Fruit fly (Drosophila melanogaster) whole organism, prepupa: Measurements from ENCODE around the gene CG6847.

Experiments
- Blimp-1 ChIP-seq: fragments of 200-800 bp; sonication (Bioruptor generic); optimal IDR thresholded peaks from 3 replicates; lab custom pipeline; 2017; ENCODE audit warnings: missing biosample characterization, missing genetic modification characterization, mild to moderate bottlenecking, moderate library complexity, missing genetic modification reagents
- CG10631 ChIP-seq: fragments of 200-800 bp; sonication (Bioruptor generic); optimal IDR thresholded peaks from 2 replicates; lab custom pipeline; 2016; ENCODE audit warnings: missing biosample characterization, missing genetic modification characterization
- CG10669 ChIP-seq: fragments of 200-800 bp; sonication (Bioruptor generic); optimal IDR thresholded peaks from 3 replicates; lab custom pipeline; 2018; ENCODE audit warnings: missing biosample characterization, mild to moderate bottlenecking, missing genetic modification characterization, moderate library complexity
- CG11294 ChIP-seq: fragments of 200-800 bp; sonication (Bioruptor generic); IDR thresholded peaks from 2 replicates; pipeline ENCODE4 v1.3.6; 2022; ENCODE audit warnings: missing biosample characterization, missing genetic modification characterization
- CG11762 ChIP-seq: fragments of 200-800 bp; sonication (Bioruptor generic); optimal IDR thresholded peaks from 3 replicates; lab custom pipeline; 2016; ENCODE audit warnings: missing biosample characterization, missing genetic modification characterization; ENCODE audit not compliant: insufficient read depth
- CG11902 ChIP-seq: fragments of 200-800 bp; sonication (Bioruptor generic); optimal IDR thresholded peaks from 3 replicates; lab custom pipeline; 2016; ENCODE audit warnings: missing biosample characterization, missing genetic modification characterization
- CG15336 ChIP-seq: fragments of 200-800 bp; sonication (Bioruptor generic); IDR thresholded peaks from 2 replicates; pipeline ENCODE4 v1.3.6; 2022; ENCODE audit warnings: missing biosample characterization, missing genetic modification characterization
- CG1621 ChIP-seq: fragments of 200-800 bp; sonication (Bioruptor generic); optimal IDR thresholded peaks from 3 replicates; lab custom pipeline; 2018; ENCODE audit warnings: missing biosample characterization, mild to moderate bottlenecking, missing genetic modification characterization
- CG16779 ChIP-seq: fragments of 200-800 bp; sonication (Bioruptor generic); optimal IDR thresholded peaks from 3 replicates; lab custom pipeline; 2017; ENCODE audit warnings: missing biosample characterization, mild to moderate bottlenecking, missing genetic modification characterization
- CG3032 ChIP-seq: fragments of 200-800 bp; optimal IDR thresholded peaks from 2 replicates; lab custom pipeline; 2019; ENCODE audit warnings: missing biosample characterization, mild to moderate bottlenecking, missing genetic modification characterization, moderate library complexity
- CG31627 ChIP-seq: fragments of 200-800 bp; sonication (Bioruptor generic); optimal IDR thresholded peaks from 3 replicates; lab custom pipeline; 2016; ENCODE audit warnings: missing biosample characterization, missing genetic modification characterization
- CG32006 ChIP-seq: fragments of 200-800 bp; sonication (Bioruptor generic); optimal IDR thresholded peaks from 3 replicates; lab custom pipeline; 2017; ENCODE audit warnings: missing biosample characterization, mild to moderate bottlenecking, missing genetic modification characterization
- CG34406 ChIP-seq: fragments of 200-800 bp; sonication (Bioruptor generic); optimal IDR thresholded peaks from 3 replicates; lab custom pipeline; 2016; ENCODE audit warnings: missing biosample characterization, missing genetic modification characterization
- CG3919 ChIP-seq: fragments of 200-800 bp; sonication (Bioruptor generic); optimal IDR thresholded peaks from 3 replicates; lab custom pipeline; 2016; ENCODE audit warnings: missing biosample characterization, missing genetic modification characterization
- CG4318 ChIP-seq: fragments of 200-800 bp; sonication (Bioruptor generic); optimal IDR thresholded peaks from 3 replicates; lab custom pipeline; 2017; ENCODE audit warnings: missing biosample characterization, mild to moderate bottlenecking, missing genetic modification characterization
- CG6163 ChIP-seq: fragments of 200-800 bp; sonication (Bioruptor generic); IDR thresholded peaks from 3 replicates; pipeline ENCODE4 v1.3.6; 2022; ENCODE audit warnings: missing biosample characterization, missing genetic modification characterization
- CG6276 ChIP-seq: fragments of 200-800 bp; sonication (Bioruptor generic); optimal IDR thresholded peaks from 2 replicates; lab custom pipeline; 2017; ENCODE audit warnings: missing biosample characterization, mild to moderate bottlenecking, missing genetic modification characterization
- CG6792 ChIP-seq: fragments of 200-800 bp; sonication (Bioruptor generic); optimal IDR thresholded peaks from 3 replicates; lab custom pipeline; 2016; ENCODE audit warnings: missing biosample characterization, missing genetic modification characterization
- CG7368 ChIP-seq: fragments of 200-800 bp; sonication (Bioruptor generic); optimal IDR thresholded peaks from 3 replicates; lab custom pipeline; 2016; ENCODE audit warnings: missing biosample characterization, missing genetic modification characterization
- CG8119 ChIP-seq: fragments of 200-800 bp; sonication (Bioruptor generic); IDR thresholded peaks from 3 replicates; pipeline ENCODE4 v1.3.6; 2022; ENCODE audit warnings: missing biosample characterization, missing genetic modification characterization
- CG8319 ChIP-seq: fragments of 200-800 bp; sonication (Bioruptor generic); optimal IDR thresholded peaks from 3 replicates; lab custom pipeline; 2016; ENCODE audit warnings: missing biosample characterization, missing genetic modification characterization
- CG8632 ChIP-seq: fragments of 200-800 bp; sonication (Bioruptor generic); optimal IDR thresholded peaks from 3 replicates; lab custom pipeline; 2016; ENCODE audit warnings: missing biosample characterization, missing genetic modification characterization
- CG9139 ChIP-seq: fragments of 200-800 bp; sonication (Bioruptor generic); optimal IDR thresholded peaks from 3 replicates; lab custom pipeline; 2017; ENCODE audit warnings: missing biosample characterization, mild to moderate bottlenecking, missing genetic modification characterization
- Eip75B ChIP-seq: fragments of 200-800 bp; sonication (Bioruptor generic); optimal IDR thresholded peaks from 3 replicates; lab custom pipeline; 2016; ENCODE audit warnings: missing biosample characterization, missing genetic modification characterization
- Eip78C ChIP-seq: fragments of 200-800 bp; sonication (Bioruptor generic); peaks from one replicate; lab custom pipeline; 2016; ENCODE audit warnings: missing biosample characterization, missing genetic modification characterization
- Ets21C ChIP-seq: fragments of 200-800 bp; sonication (Bioruptor generic); optimal IDR thresholded peaks from 3 replicates; lab custom pipeline; 2016; ENCODE audit warnings: missing biosample characterization, missing genetic modification characterization
- Gug ChIP-seq: fragments of 200-800 bp; sonication (Bioruptor generic); IDR thresholded peaks from 2 replicates; pipeline ENCODE4 v1.3.6; 2022; ENCODE audit warnings: missing biosample characterization, missing genetic modification characterization
- Hr38 ChIP-seq: sonication (Bioruptor generic); optimal IDR thresholded peaks from 2 replicates; lab custom pipeline; 2016; ENCODE audit warnings: missing biosample characterization, missing genetic modification characterization
- Hr39 ChIP-seq: fragments of 200-800 bp; sonication (Bioruptor generic); optimal IDR thresholded peaks from 2 replicates; lab custom pipeline; 2016; ENCODE audit warnings: missing biosample characterization, missing genetic modification characterization
- Hr4 ChIP-seq: fragments of 200-800 bp; sonication (Bioruptor generic); optimal IDR thresholded peaks from 3 replicates; lab custom pipeline; 2016; ENCODE audit warnings: missing biosample characterization, missing genetic modification characterization
- Lpt ChIP-seq: fragments of 200-800 bp; sonication (Bioruptor generic); optimal IDR thresholded peaks from 3 replicates; lab custom pipeline; 2016; ENCODE audit warnings: missing biosample characterization, missing genetic modification characterization
- Met ChIP-seq: fragments of 200-800 bp; sonication (Bioruptor generic); optimal IDR thresholded peaks from 3 replicates; lab custom pipeline; 2016; ENCODE audit warnings: missing biosample characterization, missing genetic modification characterization
- OdsH ChIP-seq: fragments of 200-800 bp; sonication (Bioruptor generic); optimal IDR thresholded peaks from 3 replicates; lab custom pipeline; 2016; ENCODE audit warnings: missing biosample characterization, missing genetic modification characterization
- Smox ChIP-seq: fragments of 200-800 bp; sonication (Bioruptor generic); optimal IDR thresholded peaks from 3 replicates; lab custom pipeline; 2016; ENCODE audit warnings: missing biosample characterization, missing genetic modification characterization
- Sox14 ChIP-seq: fragments of 200-800 bp; sonication (Bioruptor generic); optimal IDR thresholded peaks from 3 replicates; lab custom pipeline; 2016; ENCODE audit warnings: missing biosample characterization, missing genetic modification characterization
- Sox15 ChIP-seq: fragments of 200-800 bp; sonication (Bioruptor generic); optimal IDR thresholded peaks from 3 replicates; lab custom pipeline; 2016; ENCODE audit warnings: missing biosample characterization, missing genetic modification characterization
- achi ChIP-seq: fragments of 200-800 bp; sonication (Bioruptor generic); optimal IDR thresholded peaks from 3 replicates; lab custom pipeline; 2016; ENCODE audit warnings: missing biosample characterization, missing genetic modification characterization
- acj6 ChIP-seq: fragments of 200-800 bp; sonication (Bioruptor generic); optimal IDR thresholded peaks from 3 replicates; lab custom pipeline; 2016; ENCODE audit warnings: missing biosample characterization, missing genetic modification characterization
- cyc ChIP-seq: fragments of 200-800 bp; sonication (Bioruptor generic); optimal IDR thresholded peaks from 3 replicates; lab custom pipeline; 2016; ENCODE audit warnings: missing biosample characterization, missing genetic modification characterization
- dsx ChIP-seq: fragments of 200-800 bp; optimal IDR thresholded peaks from 3 replicates; lab custom pipeline; 2019; ENCODE audit warnings: missing biosample characterization, mild to moderate bottlenecking, missing genetic modification characterization, moderate library complexity; ENCODE audit not compliant: poor library complexity, severe bottlenecking
- eg ChIP-seq: fragments of 200-800 bp; sonication (Bioruptor generic); IDR thresholded peaks from 3 replicates; pipeline ENCODE4 v1.3.6; 2022; ENCODE audit warnings: missing biosample characterization, missing genetic modification characterization
- esn ChIP-seq: fragments of 200-800 bp; sonication (Bioruptor generic); optimal IDR thresholded peaks from 2 replicates; lab custom pipeline; 2016; ENCODE audit warnings: missing biosample characterization, mild to moderate bottlenecking, missing genetic modification characterization, moderate library complexity
- fd59A ChIP-seq: fragments of 200-800 bp; sonication (Bioruptor generic); optimal IDR thresholded peaks from 2 replicates; lab custom pipeline; 2017; ENCODE audit warnings: missing biosample characterization, mild to moderate bottlenecking, missing genetic modification characterization, missing genetic modification reagents
- fd85E ChIP-seq: fragments of 200-800 bp; sonication (Bioruptor generic); optimal IDR thresholded peaks from 3 replicates; lab custom pipeline; 2016; ENCODE audit warnings: missing biosample characterization, missing genetic modification characterization
- fkh ChIP-seq: fragments of 200-800 bp; sonication (Bioruptor generic); optimal IDR thresholded peaks from 3 replicates; lab custom pipeline; 2017; ENCODE audit warnings: missing biosample characterization, mild to moderate bottlenecking, missing genetic modification characterization, moderate library complexity
- lz ChIP-seq: fragments of 200-800 bp; sonication (Bioruptor generic); optimal IDR thresholded peaks from 3 replicates; lab custom pipeline; 2016; ENCODE audit warnings: missing biosample characterization, missing genetic modification characterization
- net ChIP-seq: fragments of 200-800 bp; sonication (Bioruptor generic); optimal IDR thresholded peaks from 3 replicates; lab custom pipeline; 2016; ENCODE audit warnings: missing biosample characterization, missing genetic modification characterization
- pdm3 ChIP-seq: fragments of 200-800 bp; sonication (Bioruptor generic); optimal IDR thresholded peaks from 3 replicates; lab custom pipeline; 2016; ENCODE audit warnings: missing biosample characterization, missing genetic modification characterization
- salr ChIP-seq, 2 experiments: fragments of 200-800 bp; sonication (Bioruptor generic); optimal IDR thresholded peaks; 3 replicates each; lab custom pipeline; 2016 to 2018; ENCODE audit warnings: missing biosample characterization in 2 of 2, missing genetic modification characterization in 2 of 2, mild to moderate bottlenecking in 1 of 2
- ss ChIP-seq, 2 experiments: fragments of 200-800 bp; sonication (Bioruptor generic); optimal IDR thresholded peaks; 2 replicates in 1 of 2; 3 replicates in 1 of 2; lab custom pipeline; 2017 to 2018; ENCODE audit warnings: mild to moderate bottlenecking in 2 of 2, missing biosample characterization in 2 of 2, missing genetic modification characterization in 2 of 2, moderate library complexity in 1 of 2
- topi ChIP-seq: fragments of 200-800 bp; sonication (Bioruptor generic); optimal IDR thresholded peaks from 3 replicates; lab custom pipeline; 2016; ENCODE audit warnings: missing biosample characterization, missing genetic modification characterization

Gene CG6847

dm6 chrX:17886449-17887207 is 24.6 kb upstream of the CG6847 start:
- peak; percentile 53 for TF ChIP-seq eg (GFP tag; lab: Robert Waterston, UW)
- no peak for TF ChIP-seq Sox15 (GFP tag; lab: Kevin White, UChicago)
- TF ChIP-seq Gug (GFP tag; lab: Robert Waterston, UW) = no peak; the same call in 1 of the 2 replicates
- TF ChIP-seq CG1621 = peak; percentile 61
- no peak for TF ChIP-seq CG11762 (GFP tag; lab: Kevin White, UChicago)
- TF ChIP-seq CG11902 (GFP tag; lab: Kevin White, UChicago) = no peak
- TF ChIP-seq salr (GFP tag; optimal IDR thresholded peaks at IDR 0.05; lab: Kevin White, UChicago) = peak in 1 of 2 experiments; percentile 85
- TF ChIP-seq OdsH = no peak
- TF ChIP-seq acj6 = no peak
- TF ChIP-seq CG9139 (GFP tag; lab: Kevin White, UChicago) = peak; percentile 77
- TF ChIP-seq CG3919 (GFP tag; lab: Kevin White, UChicago) = peak; percentile 15
- TF ChIP-seq Eip75B (GFP tag; lab: Kevin White, UChicago) = peak; percentile 41
- peak; percentile 16 for TF ChIP-seq CG10631
- no peak for TF ChIP-seq CG11294 (GFP tag; lab: Robert Waterston, UW)
- peak; percentile 8 for TF ChIP-seq achi (GFP tag; lab: Kevin White, UChicago)
- TF ChIP-seq net (GFP tag; lab: Kevin White, UChicago) = peak; percentile 69
- TF ChIP-seq fd59A (GFP tag; lab: Kevin White, UChicago) = peak; percentile 44
- TF ChIP-seq CG4318 (GFP tag; lab: Kevin White, UChicago) = no peak
- TF ChIP-seq CG8632 (GFP tag; lab: Kevin White, UChicago) = peak; percentile 43
- peak; percentile 66 for TF ChIP-seq CG6163 (GFP tag; lab: Robert Waterston, UW)
- TF ChIP-seq Blimp-1 (GFP tag; lab: Kevin White, UChicago) = no peak
- TF ChIP-seq CG8319 (GFP tag; lab: Kevin White, UChicago) = no peak
- TF ChIP-seq CG16779 (tag; lab: Kevin White, UChicago) = peak; percentile 75
- peak; percentile 12 for TF ChIP-seq CG7368
- TF ChIP-seq CG3032 (tag; lab: Kevin White, UChicago) = peak; percentile 68
- TF ChIP-seq cyc (GFP tag; lab: Kevin White, UChicago) = no peak
- TF ChIP-seq pdm3 (GFP tag; lab: Kevin White, UChicago) = peak; percentile 17
- no peak for TF ChIP-seq fkh (GFP tag; lab: Kevin White, UChicago)
- TF ChIP-seq CG34406 (GFP tag; lab: Kevin White, UChicago) = peak; percentile 18
- TF ChIP-seq lz (GFP tag; lab: Kevin White, UChicago) = no peak
- peak; percentile 80 for TF ChIP-seq Eip78C (GFP tag; lab: Kevin White, UChicago)
- TF ChIP-seq dsx (GFP tag; lab: Kevin White, UChicago) = peak; percentile 64
- TF ChIP-seq Sox14 = peak; percentile 30
- TF ChIP-seq Hr38 = no peak
- no peak for TF ChIP-seq esn (GFP tag; lab: Kevin White, UChicago)
- TF ChIP-seq fd85E = no peak
- TF ChIP-seq CG32006 (GFP tag; lab: Kevin White, UChicago) = peak; percentile 70
- no peak for TF ChIP-seq CG31627 (GFP tag; lab: Kevin White, UChicago)
- TF ChIP-seq Ets21C (GFP tag; lab: Kevin White, UChicago) = no peak
- peak; percentile 65 for TF ChIP-seq CG15336 (GFP tag; lab: Robert Waterston, UW)
- TF ChIP-seq CG10669 (GFP tag; lab: Kevin White, UChicago) = peak; percentile 48
- peak; percentile 92 to 93 for TF ChIP-seq ss (GFP tag; optimal IDR thresholded peaks at IDR 0.05; lab: Kevin White, UChicago)
- no peak for TF ChIP-seq Hr39 (GFP tag; lab: Kevin White, UChicago)
- TF ChIP-seq Lpt (GFP tag; lab: Kevin White, UChicago) = peak; percentile 73
- TF ChIP-seq Hr4 (GFP tag; lab: Kevin White, UChicago) = peak; percentile 2
- TF ChIP-seq CG6276 = peak; percentile 88
- peak; percentile 36 for TF ChIP-seq Met
- no peak for TF ChIP-seq Smox
- TF ChIP-seq CG8119 (GFP tag; lab: Robert Waterston, UW) = peak; percentile 87
- peak; percentile 2 for TF ChIP-seq topi (GFP tag; lab: Kevin White, UChicago)
- no peak for TF ChIP-seq CG6792 (GFP tag; lab: Kevin White, UChicago)
